Worm (Caenorhabditis elegans): ENCODE data around the gene C04E7.5.
A peak's percentile ranks its signal among the peaks of the same experiment; 100 is the strongest.

Gene C04E7.5

ce11 chrX:343822-344221 is 16.8 kb upstream of the C04E7.5 start (continued):
- no peak for TF ChIP-seq hrde-1 (tag; optimal IDR thresholded peaks at IDR 0.05; ENCODE audit: borderline replicate concordance)
- TF ChIP-seq B0019.2 (GFP tag; conservative IDR thresholded peaks at IDR 0.05), result no peak
- peak in 1 of 2 experiments; percentile 3 for TF ChIP-seq let-607 (tag; optimal IDR thresholded peaks at IDR 0.05)
- TF ChIP-seq hlh-26 (GFP tag; conservative IDR thresholded peaks at IDR 0.05), result no peak
- TF ChIP-seq lag-1 (GFP tag; IDR thresholded peaks at IDR 0.05), result no peak
- TF ChIP-seq tbp1 (GFP tag; optimal IDR thresholded peaks at IDR 0.05), result peak; percentile 3
- TF ChIP-seq Y79H2A.3 (GFP tag; conservative IDR thresholded peaks at IDR 0.05), result no peak
- no peak for TF ChIP-seq mcd-1 (GFP tag; IDR thresholded peaks at IDR 0.05)
- TF ChIP-seq nfya-1 (tag; optimal IDR thresholded peaks at IDR 0.05; ENCODE audit: borderline replicate concordance, insufficient read depth), result no peak
- peak; percentile 49 for TF ChIP-seq nhr-80 (tag; optimal IDR thresholded peaks at IDR 0.05)
- TF ChIP-seq egl-18 (GFP tag; IDR thresholded peaks at IDR 0.05), result no peak
- TF ChIP-seq athp-1 (tag; optimal IDR thresholded peaks at IDR 0.05), result no peak
- no peak for TF ChIP-seq C17E4.6 (GFP tag; IDR thresholded peaks at IDR 0.05)
- no peak for TF ChIP-seq atf-7 (tag; optimal IDR thresholded peaks at IDR 0.05)
- no peak for TF ChIP-seq die-1 (tag; optimal IDR thresholded peaks at IDR 0.05)
- TF ChIP-seq F49E8.2 (tag; optimal IDR thresholded peaks at IDR 0.05; ENCODE audit: insufficient read depth), result no peak
- TF ChIP-seq ZK185.1 (tag; optimal IDR thresholded peaks at IDR 0.05; ENCODE audit: poor library complexity, severe bottlenecking), result no peak
- TF ChIP-seq sea-2 (GFP tag; IDR thresholded peaks at IDR 0.05), result no peak
- TF ChIP-seq zfh-2 (GFP tag; conservative IDR thresholded peaks at IDR 0.05), result no peak
- TF ChIP-seq cebp-2 (GFP tag; IDR thresholded peaks at IDR 0.05), result no peak
- TF ChIP-seq ztf-18 (tag; optimal IDR thresholded peaks at IDR 0.05), result no peak
- peak; percentile 28 for TF ChIP-seq ztf-26 (tag; optimal IDR thresholded peaks at IDR 0.05)
- TF ChIP-seq mel-28 (tag; optimal IDR thresholded peaks at IDR 0.05; ENCODE audit: borderline replicate concordance), result no peak
- TF ChIP-seq bed-1 (GFP tag; IDR thresholded peaks at IDR 0.05), result no peak
- TF ChIP-seq ztf-28 (GFP tag; IDR thresholded peaks at IDR 0.05), result no peak
- TF ChIP-seq ccch-3 (GFP tag; optimal IDR thresholded peaks at IDR 0.05), result no peak
- peak; percentile 48 for TF ChIP-seq lin-54 (GFP tag; optimal IDR thresholded peaks at IDR 0.05)
- no peak for TF ChIP-seq ekl-4 (GFP tag; IDR thresholded peaks at IDR 0.05)
- TF ChIP-seq somi-1 (GFP tag; optimal IDR thresholded peaks at IDR 0.05), result no peak
- no peak for TF ChIP-seq K11D2.4 (GFP tag; IDR thresholded peaks at IDR 0.05)
- no peak for TF ChIP-seq rcor-1 (GFP tag; IDR thresholded peaks at IDR 0.05)
- no peak for TF ChIP-seq ama-1 (optimal IDR thresholded peaks at IDR 0.05)
- no peak for TF ChIP-seq ama-1 (GFP tag; optimal IDR thresholded peaks at IDR 0.05)

DNA sequence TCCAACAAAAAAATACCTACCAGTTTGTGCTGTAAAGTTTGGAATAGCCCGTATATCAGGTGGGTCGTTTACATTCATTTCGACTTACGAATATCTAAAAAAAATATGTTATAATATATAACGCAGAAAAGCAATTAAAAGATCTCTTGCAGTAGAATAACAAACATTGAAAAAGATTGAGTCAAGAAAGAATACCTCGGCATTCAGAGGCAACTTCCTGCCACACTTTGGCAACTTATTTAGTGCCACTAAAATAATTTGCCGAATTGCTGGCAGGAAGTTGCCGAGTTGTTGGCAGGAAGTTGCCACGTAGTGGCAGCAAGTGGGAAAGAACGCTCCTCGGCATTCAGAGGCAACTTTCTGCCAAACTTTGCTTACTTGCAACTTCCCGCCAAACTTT is 13.5 kb upstream of the C04E7.5 start, which contains the start of gene C04E7.3:
C04E7.3 (minus strand) TSS at position 101 of the 400 bp plus-strand sequence.
- 0 out of 2 replicates have a peak, but pooled peaks have one; percentile 45 for TF ChIP-seq madf-3 (GFP tag; IDR thresholded peaks at IDR 0.05)

DNA sequence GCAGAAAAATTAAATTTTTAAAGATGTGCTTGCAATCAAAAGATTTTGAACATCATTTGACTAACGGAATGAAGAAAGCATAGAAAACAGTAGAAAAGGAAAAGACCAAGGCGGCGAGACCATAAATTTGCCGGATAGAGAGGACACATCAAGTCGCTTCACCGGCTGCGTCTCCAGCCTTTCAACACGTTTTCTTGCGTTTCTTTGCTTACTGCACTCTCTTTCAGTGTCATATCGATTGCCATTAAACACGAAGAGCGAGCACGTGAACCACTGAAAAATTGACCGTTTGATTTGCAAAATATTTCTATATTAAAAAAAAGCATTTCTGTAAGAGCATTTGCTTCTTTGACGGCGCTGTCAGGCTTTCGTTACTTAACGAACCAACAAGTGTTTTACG is 12.4 kb upstream of the C04E7.5 start:
- peak; percentile 55; the same call in 1 of the 2 replicates for TF ChIP-seq hmg-1.2 (GFP tag; IDR thresholded peaks at IDR 0.05)
- TF ChIP-seq ekl-4 (GFP tag; IDR thresholded peaks at IDR 0.05), result no peak
- TF ChIP-seq cebp-1 (GFP tag; IDR thresholded peaks at IDR 0.05), result no peak
- TF ChIP-seq cebp-1 (tag; optimal IDR thresholded peaks at IDR 0.05), result peak; percentile 38
- peak; percentile 17 for TF ChIP-seq lin-40 (tag; optimal IDR thresholded peaks at IDR 0.05)

Data from whole organism, young adult.